Worm (Caenorhabditis elegans) whole organism, L3 larva: Measurements from ENCODE around the gene fkb-3.
A peak's percentile ranks its signal among the peaks of the same experiment; 100 is the strongest.

Experiments
- R02D3.7 ChIP-seq: fragments of 150-350 bp; optimal IDR thresholded peaks from 2 replicates; lab custom pipeline; 2014; ENCODE audit warnings: missing biosample characterization, missing genetic modification characterization
- ZK546.5 ChIP-seq: sonication (generic microtip); optimal IDR thresholded peaks from 2 replicates; lab custom pipeline; 2017; ENCODE audit warnings: missing biosample characterization, missing genetic modification characterization
- aly-2 ChIP-seq: fragments of 150-350 bp; optimal IDR thresholded peaks from 2 replicates; lab custom pipeline; 2014; ENCODE audit warnings: missing biosample characterization, missing genetic modification characterization
- ama-1 ChIP-seq: fragments of 150-350 bp; optimal IDR thresholded peaks from 2 replicates; lab custom pipeline; 2018
- ceh-28 ChIP-seq: fragments of 150-350 bp; optimal IDR thresholded peaks from 2 replicates; lab custom pipeline; 2014; ENCODE audit warnings: missing biosample characterization, missing genetic modification reagents, missing genetic modification characterization
- ceh-9 ChIP-seq: sonication (generic microtip); optimal IDR thresholded peaks from 2 replicates; lab custom pipeline; 2018; ENCODE audit warnings: missing biosample characterization, missing genetic modification characterization
- daf-12 ChIP-seq: fragments of 150-350 bp; optimal IDR thresholded peaks from 2 replicates; lab custom pipeline; 2014; ENCODE audit warnings: missing biosample characterization, missing genetic modification reagents, missing genetic modification characterization
- egl-27 ChIP-seq: sonication (generic microtip); optimal IDR thresholded peaks from 4 replicates; lab custom pipeline; 2017; ENCODE audit warnings: missing biosample characterization, missing genetic modification reagents, missing genetic modification characterization
- egl-5 ChIP-seq: fragments of 150-350 bp; optimal IDR thresholded peaks from 2 replicates; lab custom pipeline; 2017; ENCODE audit warnings: missing biosample characterization, missing genetic modification reagents, missing genetic modification characterization, inconsistent platforms
- elt-1 ChIP-seq: fragments of 150-350 bp; optimal IDR thresholded peaks from 2 replicates; lab custom pipeline; 2014; ENCODE audit warnings: missing biosample characterization, missing genetic modification characterization
- elt-2 ChIP-seq: sonication (generic microtip); optimal IDR thresholded peaks from 2 replicates; lab custom pipeline; 2016; ENCODE audit warnings: missing genetic modification reagents, mild to moderate bottlenecking, missing genetic modification characterization, missing compliant biosample characterization
- elt-3 ChIP-seq, 3 experiments: fragments of 150-350 bp in 1 of 3; sonication (generic microtip) in 2 of 3; optimal IDR thresholded peaks; 2 replicates in 2 of 3; 4 replicates in 1 of 3; lab custom pipeline; 2014 to 2017; ENCODE audit warnings: missing biosample characterization in 3 of 3, missing genetic modification characterization in 3 of 3
- fkh-10 ChIP-seq: sonication (generic microtip); optimal IDR thresholded peaks from 2 replicates; lab custom pipeline; 2017; ENCODE audit warnings: missing biosample characterization, missing genetic modification reagents, missing genetic modification characterization
- fos-1 ChIP-seq: fragments of 150-350 bp; optimal IDR thresholded peaks from 2 replicates; lab custom pipeline; 2014; ENCODE audit warnings: missing biosample characterization, missing genetic modification characterization
- jun-1 ChIP-seq: fragments of 150-350 bp; optimal IDR thresholded peaks from 2 replicates; lab custom pipeline; 2014; ENCODE audit warnings: missing biosample characterization, missing genetic modification reagents, missing genetic modification characterization
- lin-15B ChIP-seq: fragments of 150-350 bp; optimal IDR thresholded peaks from 2 replicates; lab custom pipeline; 2014; ENCODE audit warnings: missing biosample characterization, missing genetic modification characterization
- lin-39 ChIP-seq: fragments of 150-350 bp; optimal IDR thresholded peaks from 2 replicates; lab custom pipeline; 2018; ENCODE audit warnings: missing biosample characterization, missing genetic modification reagents, missing genetic modification characterization
- lsy-12 ChIP-seq: sonication (generic microtip); optimal IDR thresholded peaks from 2 replicates; lab custom pipeline; 2016; ENCODE audit warnings: mild to moderate bottlenecking, missing genetic modification characterization, missing compliant biosample characterization
- mdl-1 ChIP-seq: fragments of 150-350 bp; optimal IDR thresholded peaks from 2 replicates; lab custom pipeline; 2014; ENCODE audit warnings: missing biosample characterization, missing genetic modification characterization
- mml-1 ChIP-seq: fragments of 150-350 bp; sonication (generic microtip); optimal IDR thresholded peaks from 3 replicates; lab custom pipeline; 2014; ENCODE audit warnings: missing biosample characterization, missing genetic modification characterization
- nfya-1 ChIP-seq: sonication (generic microtip); optimal IDR thresholded peaks from 2 replicates; lab custom pipeline; 2017; ENCODE audit warnings: missing genetic modification characterization, mild to moderate bottlenecking, missing compliant biosample characterization, antibody characterized with exemption, moderate library complexity; ENCODE audit not compliant: insufficient read depth
- nhr-11 ChIP-seq: fragments of 150-350 bp; optimal IDR thresholded peaks from 2 replicates; lab custom pipeline; 2014; ENCODE audit warnings: missing biosample characterization, missing genetic modification characterization
- nhr-12 ChIP-seq: fragments of 150-350 bp; optimal IDR thresholded peaks from 2 replicates; lab custom pipeline; 2014; ENCODE audit warnings: missing biosample characterization, missing genetic modification characterization
- nhr-23 ChIP-seq: fragments of 150-350 bp; optimal IDR thresholded peaks from 2 replicates; lab custom pipeline; 2014; ENCODE audit warnings: missing biosample characterization, missing genetic modification reagents, missing genetic modification characterization
- nhr-237 ChIP-seq: fragments of 150-350 bp; optimal IDR thresholded peaks from 2 replicates; lab custom pipeline; 2014; ENCODE audit warnings: missing biosample characterization, missing genetic modification characterization
- nhr-25 ChIP-seq: sonication (generic microtip); optimal IDR thresholded peaks from 2 replicates; lab custom pipeline; 2017; ENCODE audit warnings: missing biosample characterization, missing genetic modification characterization
- nhr-28 ChIP-seq: fragments of 150-350 bp; optimal IDR thresholded peaks from 2 replicates; lab custom pipeline; 2014; ENCODE audit warnings: missing biosample characterization, missing genetic modification characterization
- nhr-43 ChIP-seq: sonication (generic microtip); optimal IDR thresholded peaks from 2 replicates; lab custom pipeline; 2016; ENCODE audit warnings: mild to moderate bottlenecking, missing genetic modification characterization, missing compliant biosample characterization; ENCODE audit not compliant: poor library complexity, severe bottlenecking
- nhr-67 ChIP-seq: fragments of 150-350 bp; optimal IDR thresholded peaks from 2 replicates; lab custom pipeline; 2014; ENCODE audit warnings: missing biosample characterization, missing genetic modification characterization
- nhr-76 ChIP-seq: fragments of 150-350 bp; sonication (generic microtip); optimal IDR thresholded peaks from 5 replicates; lab custom pipeline; 2014; ENCODE audit warnings: missing biosample characterization, missing genetic modification characterization
- nhr-77 ChIP-seq: fragments of 150-350 bp; optimal IDR thresholded peaks from 2 replicates; lab custom pipeline; 2014; ENCODE audit warnings: missing biosample characterization, missing genetic modification characterization
- pha-4 ChIP-seq: fragments of 150-350 bp; optimal IDR thresholded peaks from 2 replicates; lab custom pipeline; 2014; ENCODE audit warnings: missing biosample characterization, missing genetic modification reagents, missing genetic modification characterization
- pqm-1 ChIP-seq: fragments of 150-350 bp; optimal IDR thresholded peaks from 2 replicates; lab custom pipeline; 2017; ENCODE audit warnings: missing biosample characterization, missing genetic modification characterization, inconsistent platforms
- sea-2 ChIP-seq: fragments of 150-350 bp; sonication (generic microtip); optimal IDR thresholded peaks from 4 replicates; lab custom pipeline; 2014; ENCODE audit warnings: missing biosample characterization, missing genetic modification reagents, missing genetic modification characterization
- skn-1 ChIP-seq: fragments of 150-350 bp; optimal IDR thresholded peaks from 2 replicates; lab custom pipeline; 2014; ENCODE audit warnings: missing biosample characterization, missing genetic modification characterization
- snpc-4 ChIP-seq: fragments of 150-350 bp; optimal IDR thresholded peaks from 2 replicates; lab custom pipeline; 2014; ENCODE audit warnings: missing biosample characterization, missing genetic modification characterization
- tbx-2 ChIP-seq: sonication (generic microtip); optimal IDR thresholded peaks from 2 replicates; lab custom pipeline; 2016; ENCODE audit warnings: mild to moderate bottlenecking, missing genetic modification characterization, missing compliant biosample characterization
- unc-39 ChIP-seq: sonication (generic microtip); optimal IDR thresholded peaks from 4 replicates; lab custom pipeline; 2017; ENCODE audit warnings: missing biosample characterization, missing genetic modification characterization
- unc-62 ChIP-seq: fragments of 150-350 bp; sonication (generic microtip); optimal IDR thresholded peaks from 4 replicates; lab custom pipeline; 2014; ENCODE audit warnings: missing biosample characterization, missing genetic modification reagents, missing genetic modification characterization
- zag-1 ChIP-seq: fragments of 150-350 bp; optimal IDR thresholded peaks from 2 replicates; lab custom pipeline; 2014; ENCODE audit warnings: missing biosample characterization, missing genetic modification characterization
- ztf-11 ChIP-seq: fragments of 150-350 bp; optimal IDR thresholded peaks from 2 replicates; lab custom pipeline; 2014; ENCODE audit warnings: missing biosample characterization, missing genetic modification characterization
- ztf-4 ChIP-seq: fragments of 150-350 bp; optimal IDR thresholded peaks from 2 replicates; lab custom pipeline; 2014; ENCODE audit warnings: missing biosample characterization, missing genetic modification characterization

Gene fkb-3

ce11 chrV:7187295-7187694 lies 37.7 kb upstream of the fkb-3 start:
- peak; percentile 29 for TF ChIP-seq elt-2 (tag; lab: Kevin White, UChicago)
- TF ChIP-seq elt-3 (tag; optimal IDR thresholded peaks at IDR 0.05; lab: Kevin White, UChicago) = no peak

- TF ChIP-seq nhr-23 (tag; lab: Kevin White, UChicago) (no peak), ama-1 (lab: Kevin White, UChicago) (no peak), ceh-28 (no peak), sea-2 (no peak), nhr-237 (tag; lab: Kevin White, UChicago) (no peak), tbx-2 (tag; lab: Kevin White, UChicago) (no peak), nhr-12 (no peak), daf-12 (tag; lab: Kevin White, UChicago) (no peak), zag-1 (tag; lab: Kevin White, UChicago) (no peak), nhr-25 (no peak), nfya-1 (tag; lab: Kevin White, UChicago) (no peak), egl-27 (tag; lab: Kevin White, UChicago) (no peak), unc-62 (GFP tag; lab: Kevin White, UChicago) (no peak)
- TF ChIP-seq, all 47 proteins: peak for 0
These were observed 31.5 kb upstream of the fkb-3 start, which contains the start of gene F09G2.8 for ce11 chrV:7193562-7193961. TSS of gene F09G2.8 (minus strand) at chrV:7193662.

- TF ChIP-seq pqm-1 (tag; lab: Kevin White, UChicago) = no peak
- no peak for TF ChIP-seq pha-4 (tag; lab: Kevin White, UChicago)
- TF ChIP-seq nhr-25 = no peak
- no peak for TF ChIP-seq aly-2 (tag; lab: Kevin White, UChicago)
- no peak for TF ChIP-seq ama-1 (lab: Kevin White, UChicago)
- TF ChIP-seq lin-15B = no peak
- TF ChIP-seq lin-39 (tag; lab: Kevin White, UChicago) = no peak
- TF ChIP-seq nhr-76 (tag; lab: Kevin White, UChicago) = no peak
- no peak for TF ChIP-seq daf-12 (tag; lab: Kevin White, UChicago)
These were observed 30.2 kb upstream of the fkb-3 start for ce11 chrV:7194818-7195217.

- TF ChIP-seq egl-5 (no peak), unc-62 (GFP tag; lab: Kevin White, UChicago) (no peak), lsy-12 (tag; lab: Kevin White, UChicago) (no peak), mdl-1 (tag; lab: Kevin White, UChicago) (no peak), pha-4 (tag; lab: Kevin White, UChicago) (no peak), nhr-43 (tag; lab: Kevin White, UChicago) (no peak), egl-27 (tag; lab: Kevin White, UChicago) (no peak), zag-1 (tag; lab: Kevin White, UChicago) (no peak)
These were observed 29.0 kb upstream of the fkb-3 start, which contains the start of gene attf-2 for ce11 chrV:7196037-7196436. TSS of gene attf-2 (minus strand) at chrV:7196137.

ce11 chrV:7196498-7196966 lies 28.5 kb upstream of the fkb-3 start, which contains the start of gene F09G2.2:
TSS of gene F09G2.2 (plus strand) at chrV:7196916.
- TF ChIP-seq lin-15B = peak; percentile 92
- peak; percentile 96 for TF ChIP-seq nhr-23 (tag; lab: Kevin White, UChicago)
- peak; percentile 87 for TF ChIP-seq egl-5
- TF ChIP-seq skn-1 = peak; percentile 90
- peak; percentile 82 for TF ChIP-seq snpc-4 (tag; lab: Kevin White, UChicago)
- no peak for TF ChIP-seq nhr-77 (tag; lab: Kevin White, UChicago)
- peak; percentile 45 for TF ChIP-seq tbx-2 (tag; lab: Kevin White, UChicago)
- peak; percentile 59 for TF ChIP-seq elt-1 (tag; lab: Kevin White, UChicago)
- TF ChIP-seq nhr-67 (tag; lab: Kevin White, UChicago) = no peak
- no peak for TF ChIP-seq ztf-11 (tag; lab: Kevin White, UChicago)
- no peak for TF ChIP-seq sea-2
- no peak for TF ChIP-seq nhr-11
- no peak for TF ChIP-seq mml-1 (tag; lab: Kevin White, UChicago)
- no peak for TF ChIP-seq aly-2 (tag; lab: Kevin White, UChicago)
- peak; percentile 8 for TF ChIP-seq fkh-10 (GFP tag; lab: Kevin White, UChicago)
- no peak for TF ChIP-seq nhr-237 (tag; lab: Kevin White, UChicago)
- peak; percentile 67 for TF ChIP-seq lsy-12 (tag; lab: Kevin White, UChicago)
- TF ChIP-seq nhr-28 (tag; lab: Kevin White, UChicago) = no peak
- peak; percentile 71 for TF ChIP-seq R02D3.7
- TF ChIP-seq nhr-43 (tag; lab: Kevin White, UChicago) = peak; percentile 86
- TF ChIP-seq mdl-1 (tag; lab: Kevin White, UChicago) = no peak
- peak; percentile 94 for TF ChIP-seq jun-1 (tag; lab: Kevin White, UChicago)
- TF ChIP-seq elt-3 (tag; optimal IDR thresholded peaks at IDR 0.05; lab: Kevin White, UChicago) = no peak
- TF ChIP-seq pha-4 (tag; lab: Kevin White, UChicago) = peak; percentile 89
- no peak for TF ChIP-seq fos-1 (tag; lab: Kevin White, UChicago)
- peak; percentile 89 for TF ChIP-seq elt-2 (tag; lab: Kevin White, UChicago)
- no peak for TF ChIP-seq daf-12 (tag; lab: Kevin White, UChicago)
- peak; percentile 32 for TF ChIP-seq ztf-4 (tag; lab: Kevin White, UChicago)
- TF ChIP-seq pqm-1 (tag; lab: Kevin White, UChicago) = peak; percentile 75
- peak; percentile 16 for TF ChIP-seq ZK546.5
- no peak for TF ChIP-seq ceh-9
- TF ChIP-seq ama-1 (lab: Kevin White, UChicago) = peak; percentile 78
- peak; percentile 46 for TF ChIP-seq egl-27 (tag; lab: Kevin White, UChicago)
- no peak for TF ChIP-seq unc-39 (tag; lab: Kevin White, UChicago)
- TF ChIP-seq zag-1 (tag; lab: Kevin White, UChicago) = no peak
